Fruit fly (Drosophila melanogaster) whole organism, prepupa: ENCODE data around the gene Spn28F.

ENCODE experiments used
- Blimp-1 ChIP-seq: fragments of 200-800 bp; sonication (Bioruptor generic); optimal IDR thresholded peaks from 3 replicates; lab custom pipeline; 2017; ENCODE audit warnings: missing biosample characterization, missing genetic modification characterization, mild to moderate bottlenecking, moderate library complexity, missing genetic modification reagents
- CG10631 ChIP-seq: fragments of 200-800 bp; sonication (Bioruptor generic); optimal IDR thresholded peaks from 2 replicates; lab custom pipeline; 2016; ENCODE audit warnings: missing biosample characterization, missing genetic modification characterization
- CG10669 ChIP-seq: fragments of 200-800 bp; sonication (Bioruptor generic); optimal IDR thresholded peaks from 3 replicates; lab custom pipeline; 2018; ENCODE audit warnings: missing biosample characterization, mild to moderate bottlenecking, missing genetic modification characterization, moderate library complexity
- CG11762 ChIP-seq: fragments of 200-800 bp; sonication (Bioruptor generic); optimal IDR thresholded peaks from 3 replicates; lab custom pipeline; 2016; ENCODE audit warnings: missing biosample characterization, missing genetic modification characterization; ENCODE audit not compliant: insufficient read depth
- CG11902 ChIP-seq: fragments of 200-800 bp; sonication (Bioruptor generic); optimal IDR thresholded peaks from 3 replicates; lab custom pipeline; 2016; ENCODE audit warnings: missing biosample characterization, missing genetic modification characterization
- CG1621 ChIP-seq: fragments of 200-800 bp; sonication (Bioruptor generic); optimal IDR thresholded peaks from 3 replicates; lab custom pipeline; 2018; ENCODE audit warnings: missing biosample characterization, mild to moderate bottlenecking, missing genetic modification characterization
- CG31627 ChIP-seq: fragments of 200-800 bp; sonication (Bioruptor generic); optimal IDR thresholded peaks from 3 replicates; lab custom pipeline; 2016; ENCODE audit warnings: missing biosample characterization, missing genetic modification characterization
- CG32006 ChIP-seq: fragments of 200-800 bp; sonication (Bioruptor generic); optimal IDR thresholded peaks from 3 replicates; lab custom pipeline; 2017; ENCODE audit warnings: missing biosample characterization, mild to moderate bottlenecking, missing genetic modification characterization
- CG34406 ChIP-seq: fragments of 200-800 bp; sonication (Bioruptor generic); optimal IDR thresholded peaks from 3 replicates; lab custom pipeline; 2016; ENCODE audit warnings: missing biosample characterization, missing genetic modification characterization
- CG4318 ChIP-seq: fragments of 200-800 bp; sonication (Bioruptor generic); optimal IDR thresholded peaks from 3 replicates; lab custom pipeline; 2017; ENCODE audit warnings: missing biosample characterization, mild to moderate bottlenecking, missing genetic modification characterization
- CG6163 ChIP-seq: fragments of 200-800 bp; sonication (Bioruptor generic); IDR thresholded peaks from 3 replicates; pipeline ENCODE4 v1.3.6; 2022; ENCODE audit warnings: missing biosample characterization, missing genetic modification characterization
- CG6792 ChIP-seq: fragments of 200-800 bp; sonication (Bioruptor generic); optimal IDR thresholded peaks from 3 replicates; lab custom pipeline; 2016; ENCODE audit warnings: missing biosample characterization, missing genetic modification characterization
- CG7368 ChIP-seq: fragments of 200-800 bp; sonication (Bioruptor generic); optimal IDR thresholded peaks from 3 replicates; lab custom pipeline; 2016; ENCODE audit warnings: missing biosample characterization, missing genetic modification characterization
- CG8119 ChIP-seq: fragments of 200-800 bp; sonication (Bioruptor generic); IDR thresholded peaks from 3 replicates; pipeline ENCODE4 v1.3.6; 2022; ENCODE audit warnings: missing biosample characterization, missing genetic modification characterization
- CG8319 ChIP-seq: fragments of 200-800 bp; sonication (Bioruptor generic); optimal IDR thresholded peaks from 3 replicates; lab custom pipeline; 2016; ENCODE audit warnings: missing biosample characterization, missing genetic modification characterization
- CG8632 ChIP-seq: fragments of 200-800 bp; sonication (Bioruptor generic); optimal IDR thresholded peaks from 3 replicates; lab custom pipeline; 2016; ENCODE audit warnings: missing biosample characterization, missing genetic modification characterization
- Eip75B ChIP-seq: fragments of 200-800 bp; sonication (Bioruptor generic); optimal IDR thresholded peaks from 3 replicates; lab custom pipeline; 2016; ENCODE audit warnings: missing biosample characterization, missing genetic modification characterization
- Eip78C ChIP-seq: fragments of 200-800 bp; sonication (Bioruptor generic); peaks from one replicate; lab custom pipeline; 2016; ENCODE audit warnings: missing biosample characterization, missing genetic modification characterization
- Eip93F ChIP-seq: fragments of 200-800 bp; sonication (Bioruptor generic); optimal IDR thresholded peaks from 2 replicates; lab custom pipeline; 2016; ENCODE audit warnings: missing biosample characterization, mild to moderate bottlenecking, missing genetic modification characterization
- Ets21C ChIP-seq: fragments of 200-800 bp; sonication (Bioruptor generic); optimal IDR thresholded peaks from 3 replicates; lab custom pipeline; 2016; ENCODE audit warnings: missing biosample characterization, missing genetic modification characterization
- Hr39 ChIP-seq: fragments of 200-800 bp; sonication (Bioruptor generic); optimal IDR thresholded peaks from 2 replicates; lab custom pipeline; 2016; ENCODE audit warnings: missing biosample characterization, missing genetic modification characterization
- Hr4 ChIP-seq: fragments of 200-800 bp; sonication (Bioruptor generic); optimal IDR thresholded peaks from 3 replicates; lab custom pipeline; 2016; ENCODE audit warnings: missing biosample characterization, missing genetic modification characterization
- Met ChIP-seq: fragments of 200-800 bp; sonication (Bioruptor generic); optimal IDR thresholded peaks from 3 replicates; lab custom pipeline; 2016; ENCODE audit warnings: missing biosample characterization, missing genetic modification characterization
- OdsH ChIP-seq: fragments of 200-800 bp; sonication (Bioruptor generic); optimal IDR thresholded peaks from 3 replicates; lab custom pipeline; 2016; ENCODE audit warnings: missing biosample characterization, missing genetic modification characterization
- Smox ChIP-seq: fragments of 200-800 bp; sonication (Bioruptor generic); optimal IDR thresholded peaks from 3 replicates; lab custom pipeline; 2016; ENCODE audit warnings: missing biosample characterization, missing genetic modification characterization
- Sox14 ChIP-seq: fragments of 200-800 bp; sonication (Bioruptor generic); optimal IDR thresholded peaks from 3 replicates; lab custom pipeline; 2016; ENCODE audit warnings: missing biosample characterization, missing genetic modification characterization
- Sox15 ChIP-seq: fragments of 200-800 bp; sonication (Bioruptor generic); optimal IDR thresholded peaks from 3 replicates; lab custom pipeline; 2016; ENCODE audit warnings: missing biosample characterization, missing genetic modification characterization
- achi ChIP-seq: fragments of 200-800 bp; sonication (Bioruptor generic); optimal IDR thresholded peaks from 3 replicates; lab custom pipeline; 2016; ENCODE audit warnings: missing biosample characterization, missing genetic modification characterization
- cyc ChIP-seq: fragments of 200-800 bp; sonication (Bioruptor generic); optimal IDR thresholded peaks from 3 replicates; lab custom pipeline; 2016; ENCODE audit warnings: missing biosample characterization, missing genetic modification characterization
- dac ChIP-seq: fragments of 200-800 bp; sonication (Bioruptor generic); optimal IDR thresholded peaks from 2 replicates; lab custom pipeline; 2017; ENCODE audit warnings: missing biosample characterization, mild to moderate bottlenecking, missing genetic modification characterization
- dsx ChIP-seq: fragments of 200-800 bp; optimal IDR thresholded peaks from 3 replicates; lab custom pipeline; 2019; ENCODE audit warnings: missing biosample characterization, mild to moderate bottlenecking, missing genetic modification characterization, moderate library complexity; ENCODE audit not compliant: poor library complexity, severe bottlenecking
- eg ChIP-seq: fragments of 200-800 bp; sonication (Bioruptor generic); IDR thresholded peaks from 3 replicates; pipeline ENCODE4 v1.3.6; 2022; ENCODE audit warnings: missing biosample characterization, missing genetic modification characterization
- esn ChIP-seq: fragments of 200-800 bp; sonication (Bioruptor generic); optimal IDR thresholded peaks from 2 replicates; lab custom pipeline; 2016; ENCODE audit warnings: missing biosample characterization, mild to moderate bottlenecking, missing genetic modification characterization, moderate library complexity
- fd85E ChIP-seq: fragments of 200-800 bp; sonication (Bioruptor generic); optimal IDR thresholded peaks from 3 replicates; lab custom pipeline; 2016; ENCODE audit warnings: missing biosample characterization, missing genetic modification characterization
- fkh ChIP-seq: fragments of 200-800 bp; sonication (Bioruptor generic); optimal IDR thresholded peaks from 3 replicates; lab custom pipeline; 2017; ENCODE audit warnings: missing biosample characterization, mild to moderate bottlenecking, missing genetic modification characterization, moderate library complexity
- spab ChIP-seq: fragments of 200-800 bp; sonication (Bioruptor generic); optimal IDR thresholded peaks from 2 replicates; lab custom pipeline; 2017; ENCODE audit warnings: missing biosample characterization, mild to moderate bottlenecking, missing genetic modification characterization, missing genetic modification reagents
- ss ChIP-seq, 2 experiments: fragments of 200-800 bp; sonication (Bioruptor generic); optimal IDR thresholded peaks; 2 replicates in 1 of 2; 3 replicates in 1 of 2; lab custom pipeline; 2017 to 2018; ENCODE audit warnings: mild to moderate bottlenecking in 2 of 2, missing biosample characterization in 2 of 2, missing genetic modification characterization in 2 of 2, moderate library complexity in 1 of 2
- topi ChIP-seq: fragments of 200-800 bp; sonication (Bioruptor generic); optimal IDR thresholded peaks from 3 replicates; lab custom pipeline; 2016; ENCODE audit warnings: missing biosample characterization, missing genetic modification characterization
- vri ChIP-seq: fragments of 200-800 bp; sonication (Bioruptor generic); optimal IDR thresholded peaks from 3 replicates; lab custom pipeline; 2016; ENCODE audit warnings: missing biosample characterization, mild to moderate bottlenecking, missing genetic modification characterization

Gene Spn28F

DNA sequence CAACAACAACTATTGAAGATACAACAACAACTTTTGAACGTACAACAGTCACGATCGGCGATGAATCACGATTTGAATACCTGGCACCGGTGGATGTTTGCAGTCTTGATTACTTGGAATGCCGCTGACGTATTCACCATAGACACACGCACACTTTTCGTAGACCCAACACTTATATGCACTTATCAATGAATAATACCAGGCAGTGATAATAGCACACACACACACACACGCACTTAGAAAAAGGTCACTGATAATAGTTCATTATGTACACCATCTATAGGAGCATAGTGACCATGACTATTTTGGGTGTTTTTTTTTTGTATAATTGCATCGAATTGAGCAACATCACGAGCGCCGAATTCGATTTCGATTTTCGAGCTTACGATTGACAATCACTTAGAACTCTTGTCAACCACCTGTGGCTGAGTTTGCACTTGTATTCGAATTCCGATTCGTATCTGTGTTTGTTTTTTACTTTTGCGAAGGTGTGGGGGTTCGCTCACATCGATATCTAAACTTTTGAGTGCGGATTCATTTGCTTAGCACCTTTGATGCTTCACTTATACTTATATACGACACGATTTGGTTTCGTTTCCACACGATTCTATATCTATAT is 2.5 kb downstream of the Spn28F start:
- TF ChIP-seq CG8119 (GFP tag; lab: Robert Waterston, UW) (no peak), fkh (GFP tag; lab: Kevin White, UChicago) (peak; percentile 80), Ets21C (GFP tag; lab: Kevin White, UChicago) (no peak)

DNA sequence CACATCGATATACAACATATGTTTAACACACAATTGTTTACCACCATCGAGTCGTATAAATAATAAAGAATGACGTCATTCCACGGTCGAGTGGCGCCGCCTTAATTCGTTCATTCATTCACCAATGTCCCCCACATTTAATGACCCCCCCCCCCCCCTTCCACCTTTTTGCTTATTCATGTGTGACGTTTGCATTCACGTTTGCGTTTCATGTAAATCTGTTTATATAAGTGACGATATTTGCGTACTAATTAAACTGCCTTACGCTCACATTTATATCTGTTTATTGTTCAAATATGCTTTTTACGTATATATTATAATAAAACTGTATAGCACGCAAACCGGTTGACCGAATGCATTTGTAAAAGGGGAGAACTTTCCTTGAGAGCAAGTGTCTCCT is 8.0 kb downstream of the Spn28F start:
- TF ChIP-seq CG10631 (GFP tag; lab: Kevin White, UChicago) (peak; percentile 2), Blimp-1 (GFP tag; lab: Kevin White, UChicago) (peak; percentile 39), dac (GFP tag; lab: Kevin White, UChicago) (no peak), CG4318 (GFP tag; lab: Kevin White, UChicago) (no peak), CG8119 (GFP tag; lab: Robert Waterston, UW) (no peak), CG11902 (GFP tag; lab: Kevin White, UChicago) (no peak), Sox14 (no peak), Eip93F (GFP tag; lab: Kevin White, UChicago) (no peak), OdsH (GFP tag; lab: Kevin White, UChicago) (no peak), Sox15 (GFP tag; lab: Kevin White, UChicago) (no peak), fkh (GFP tag; lab: Kevin White, UChicago) (peak; percentile 35), dsx (no peak), CG6163 (GFP tag; lab: Robert Waterston, UW) (no peak), ss (GFP tag; optimal IDR thresholded peaks at IDR 0.05; lab: Kevin White, UChicago) (peak; percentile 3 to 45), CG32006 (GFP tag; lab: Kevin White, UChicago) (no peak), CG11762 (GFP tag; lab: Kevin White, UChicago) (no peak), esn (peak; percentile 18), eg (GFP tag; lab: Robert Waterston, UW) (no peak), Hr39 (GFP tag; lab: Kevin White, UChicago) (no peak), topi (GFP tag; lab: Kevin White, UChicago) (no peak), Met (GFP tag; lab: Kevin White, UChicago) (peak; percentile 31), CG6792 (GFP tag; lab: Kevin White, UChicago) (peak; percentile 41), CG31627 (GFP tag; lab: Kevin White, UChicago) (no peak), Smox (GFP tag; lab: Kevin White, UChicago) (no peak), CG10669 (GFP tag; lab: Kevin White, UChicago) (no peak), achi (GFP tag; lab: Kevin White, UChicago) (no peak), Hr4 (GFP tag; lab: Kevin White, UChicago) (no peak), vri (GFP tag; lab: Kevin White, UChicago) (peak; percentile 16), CG34406 (GFP tag; lab: Kevin White, UChicago) (peak; percentile 26), CG7368 (GFP tag; lab: Kevin White, UChicago) (no peak), spab (GFP tag; lab: Kevin White, UChicago) (no peak), CG8632 (GFP tag; lab: Kevin White, UChicago) (peak; percentile 25), Eip78C (GFP tag; lab: Kevin White, UChicago) (peak; percentile 28), CG8319 (GFP tag; lab: Kevin White, UChicago) (no peak), cyc (GFP tag; lab: Kevin White, UChicago) (no peak), CG1621 (no peak), Eip75B (GFP tag; lab: Kevin White, UChicago) (no peak), fd85E (GFP tag; lab: Kevin White, UChicago) (no peak)
